Fruit fly (Drosophila melanogaster) whole organism, embryonic: Measurements from ENCODE around the gene CG15014.

Experiments used
- B-H2 ChIP-seq: fragments of 200-800 bp; sonication (Bioruptor generic); optimal IDR thresholded peaks from 2 replicates; lab custom pipeline; 2018; ENCODE audit warnings: missing biosample characterization, mild to moderate bottlenecking, missing genetic modification characterization
- Bteb2 ChIP-seq: fragments of 200-800 bp; sonication (Bioruptor generic); optimal IDR thresholded peaks from 2 replicates; lab custom pipeline; 2016; ENCODE audit warnings: missing biosample characterization, missing genetic modification characterization
- C15 ChIP-seq: fragments of 200-800 bp; sonication (Bioruptor generic); IDR thresholded peaks from 3 replicates; pipeline ENCODE4 v1.3.6; 2022; ENCODE audit warnings: missing biosample characterization, missing genetic modification characterization
- CG11093 ChIP-seq: fragments of 200-800 bp; sonication (Bioruptor generic); IDR thresholded peaks from 3 replicates; pipeline ENCODE4 v1.3.6; 2022; ENCODE audit warnings: missing biosample characterization, missing genetic modification characterization
- CG15269 ChIP-seq: fragments of 200-800 bp; sonication (Bioruptor generic); optimal IDR thresholded peaks from 2 replicates; lab custom pipeline; 2018; ENCODE audit warnings: missing biosample characterization, mild to moderate bottlenecking, missing genetic modification characterization, moderate library complexity
- CG15479 ChIP-seq: fragments of 200-800 bp; sonication (Bioruptor generic); optimal IDR thresholded peaks from 3 replicates; lab custom pipeline; 2019; ENCODE audit warnings: missing biosample characterization, mild to moderate bottlenecking, missing genetic modification characterization, moderate library complexity
- CG15601 ChIP-seq: fragments of 200-800 bp; sonication (Bioruptor generic); optimal IDR thresholded peaks from 3 replicates; lab custom pipeline; 2019; ENCODE audit warnings: missing biosample characterization, mild to moderate bottlenecking, missing genetic modification characterization, moderate library complexity
- CG15696 ChIP-seq: fragments of 200-800 bp; sonication (Bioruptor generic); optimal IDR thresholded peaks from 2 replicates; lab custom pipeline; 2019; ENCODE audit warnings: missing biosample characterization, mild to moderate bottlenecking, missing genetic modification characterization, moderate library complexity
- CG17328 ChIP-seq: fragments of 200-800 bp; sonication (Bioruptor generic); IDR thresholded peaks from 2 replicates; pipeline ENCODE4 v1.3.6; 2022; ENCODE audit warnings: missing biosample characterization, missing genetic modification characterization
- CG17359 ChIP-seq: fragments of 200-800 bp; sonication (Bioruptor generic); optimal IDR thresholded peaks from 3 replicates; lab custom pipeline; 2018; ENCODE audit warnings: missing biosample characterization, mild to moderate bottlenecking, missing genetic modification characterization, moderate library complexity
- CG31224 ChIP-seq: fragments of 200-800 bp; sonication (Bioruptor generic); IDR thresholded peaks from 2 replicates; pipeline ENCODE4 v1.3.6; 2022; ENCODE audit warnings: missing biosample characterization, missing genetic modification characterization
- CG32772 ChIP-seq: fragments of 200-800 bp; sonication (Bioruptor generic); IDR thresholded peaks from 2 replicates; pipeline ENCODE4 v1.3.6; 2022; ENCODE audit warnings: missing biosample characterization, missing genetic modification characterization
- CG4730 ChIP-seq: fragments of 200-800 bp; sonication (Bioruptor generic); IDR thresholded peaks from 2 replicates; pipeline ENCODE4 v1.3.6; 2022; ENCODE audit warnings: missing biosample characterization, missing genetic modification characterization
- CG6813 ChIP-seq: fragments of 200-800 bp; sonication (Bioruptor generic); optimal IDR thresholded peaks from 2 replicates; lab custom pipeline; 2017; ENCODE audit warnings: missing biosample characterization, missing genetic modification characterization, mild to moderate bottlenecking, moderate library complexity, missing genetic modification reagents
- CG7271 ChIP-seq: fragments of 200-800 bp; sonication (Bioruptor generic); optimal IDR thresholded peaks from 2 replicates; lab custom pipeline; 2018; ENCODE audit warnings: missing biosample characterization, mild to moderate bottlenecking, missing genetic modification characterization, moderate library complexity
- CG7928 ChIP-seq: fragments of 200-800 bp; sonication (Bioruptor generic); optimal IDR thresholded peaks from 2 replicates; lab custom pipeline; 2017; ENCODE audit warnings: missing biosample characterization, mild to moderate bottlenecking, missing genetic modification characterization
- CG9215 ChIP-seq: fragments of 200-800 bp; sonication (Bioruptor generic); IDR thresholded peaks from 2 replicates; pipeline ENCODE4 v1.3.6; 2022; ENCODE audit warnings: missing biosample characterization, missing genetic modification characterization
- Dip2 ChIP-seq: fragments of 200-800 bp; sonication (Bioruptor generic); IDR thresholded peaks from 2 replicates; pipeline ENCODE4 v1.3.6; 2022; ENCODE audit warnings: missing biosample characterization, missing genetic modification characterization
- Dll ChIP-seq: fragments of 200-800 bp; sonication (Bioruptor generic); IDR thresholded peaks from 4 replicates; pipeline ENCODE4 v1.3.6; 2022; ENCODE audit warnings: missing biosample characterization, missing genetic modification characterization; ENCODE audit not compliant: partially characterized antibody
- Dp ChIP-seq: fragments of 200-800 bp; sonication (Bioruptor generic); optimal IDR thresholded peaks from 2 replicates; lab custom pipeline; 2018; ENCODE audit warnings: missing biosample characterization, mild to moderate bottlenecking, missing genetic modification characterization, moderate library complexity
- E2f1 ChIP-seq: fragments of 200-800 bp; sonication (Bioruptor generic); IDR thresholded peaks from 2 replicates; pipeline ENCODE4 v1.3.6; 2022; ENCODE audit warnings: missing biosample characterization, missing genetic modification characterization
- Elba2 ChIP-seq: fragments of 200-800 bp; sonication (Bioruptor generic); optimal IDR thresholded peaks from 3 replicates; lab custom pipeline; 2016; ENCODE audit warnings: missing biosample characterization, missing genetic modification characterization
- Lpt ChIP-seq: fragments of >200 bp; optimal IDR thresholded peaks from 2 replicates; lab custom pipeline; 2018; ENCODE audit warnings: missing biosample characterization, missing genetic modification characterization
- Neu2 ChIP-seq: fragments of 200-800 bp; sonication (Bioruptor generic); optimal IDR thresholded peaks from 3 replicates; lab custom pipeline; 2016; ENCODE audit warnings: missing biosample characterization, missing genetic modification characterization, borderline replicate concordance
- Poxn ChIP-seq: fragments of 200-800 bp; sonication (Bioruptor generic); IDR thresholded peaks from 2 replicates; pipeline ENCODE4 v1.3.6; 2022; ENCODE audit warnings: missing biosample characterization, missing genetic modification characterization
- Sox100B ChIP-seq: fragments of 200-800 bp; sonication (Bioruptor generic); optimal IDR thresholded peaks from 3 replicates; lab custom pipeline; 2018; ENCODE audit warnings: missing biosample characterization, mild to moderate bottlenecking, missing genetic modification characterization
- Trl ChIP-seq, 3 experiments: fragments of >200 bp in 2 of 3; fragments of 200-800 bp in 1 of 3; sonication (Bioruptor generic) in 1 of 3; optimal IDR thresholded peaks; 2 replicates in 1 of 3; 3 replicates in 2 of 3; lab custom pipeline; 2016 to 2017; ENCODE audit warnings: missing biosample characterization in 1 of 3, missing genetic modification characterization in 1 of 3
- Usf ChIP-seq: fragments of 200-800 bp; sonication (Bioruptor generic); optimal IDR thresholded peaks from 2 replicates; lab custom pipeline; 2017; ENCODE audit warnings: missing genotype, missing biosample characterization, missing genetic modification characterization
- ash1 ChIP-seq: fragments of 200-800 bp; sonication (Bioruptor generic); optimal IDR thresholded peaks from 2 replicates; lab custom pipeline; 2018; ENCODE audit warnings: missing biosample characterization, mild to moderate bottlenecking, missing genetic modification characterization
- bsh ChIP-seq, 2 experiments: fragments of 200-800 bp; sonication (Bioruptor generic); optimal IDR thresholded peaks; 2 replicates each; lab custom pipeline; 2017 to 2018; ENCODE audit warnings: mild to moderate bottlenecking in 2 of 2, missing biosample characterization in 2 of 2, missing genetic modification characterization in 2 of 2, moderate library complexity in 1 of 2
- chinmo ChIP-seq: fragments of 200-800 bp; sonication (Bioruptor generic); IDR thresholded peaks from 4 replicates; pipeline ENCODE4 v1.3.6; 2022; ENCODE audit warnings: missing biosample characterization, missing genetic modification characterization; ENCODE audit not compliant: partially characterized antibody
- disco-r ChIP-seq: fragments of 200-800 bp; sonication (Bioruptor generic); optimal IDR thresholded peaks from 2 replicates; lab custom pipeline; 2016; ENCODE audit warnings: missing biosample characterization, missing genetic modification characterization
- en ChIP-seq: fragments of 200-800 bp; sonication (Bioruptor generic); optimal IDR thresholded peaks from 2 replicates; lab custom pipeline; 2016; ENCODE audit warnings: missing biosample characterization, missing genetic modification characterization
- eyg ChIP-seq: fragments of 200-800 bp; sonication (Bioruptor generic); optimal IDR thresholded peaks from 3 replicates; lab custom pipeline; 2016; ENCODE audit warnings: missing biosample characterization, missing genetic modification characterization
- gsb-n ChIP-seq: fragments of 200-800 bp; sonication (Bioruptor generic); optimal IDR thresholded peaks from 3 replicates; lab custom pipeline; 2018; ENCODE audit warnings: missing biosample characterization, mild to moderate bottlenecking, missing genetic modification characterization
- jing ChIP-seq: fragments of 200-800 bp; sonication (Bioruptor generic); optimal IDR thresholded peaks from 2 replicates; lab custom pipeline; 2018; ENCODE audit warnings: missing biosample characterization, mild to moderate bottlenecking, missing genetic modification characterization
- sr ChIP-seq: fragments of 200-800 bp; sonication (Bioruptor generic); IDR thresholded peaks from 3 replicates; pipeline ENCODE4 v1.3.6; 2022; ENCODE audit warnings: missing biosample characterization, missing genetic modification characterization
- stwl ChIP-seq: fragments of 200-800 bp; sonication (Bioruptor generic); optimal IDR thresholded peaks from 3 replicates; lab custom pipeline; 2018; ENCODE audit warnings: missing biosample characterization, mild to moderate bottlenecking, missing genetic modification characterization, moderate library complexity
- tap ChIP-seq: fragments of 200-800 bp; optimal IDR thresholded peaks from 3 replicates; lab custom pipeline; 2019; ENCODE audit warnings: missing biosample characterization, mild to moderate bottlenecking, missing genetic modification characterization, moderate library complexity
- tll ChIP-seq, 2 experiments: fragments of 200-800 bp in 1 of 2; fragments of >200 bp in 1 of 2; sonication (Bioruptor generic) in 1 of 2; optimal IDR thresholded peaks; 2 replicates each; lab custom pipeline; 2017 to 2019; ENCODE audit warnings: missing biosample characterization in 2 of 2, missing genetic modification characterization in 2 of 2, mild to moderate bottlenecking in 1 of 2, moderate library complexity in 1 of 2
- yki ChIP-seq: fragments of >200 bp; optimal IDR thresholded peaks from 3 replicates; lab custom pipeline; 2018

The CG15014 gene

DNA sequence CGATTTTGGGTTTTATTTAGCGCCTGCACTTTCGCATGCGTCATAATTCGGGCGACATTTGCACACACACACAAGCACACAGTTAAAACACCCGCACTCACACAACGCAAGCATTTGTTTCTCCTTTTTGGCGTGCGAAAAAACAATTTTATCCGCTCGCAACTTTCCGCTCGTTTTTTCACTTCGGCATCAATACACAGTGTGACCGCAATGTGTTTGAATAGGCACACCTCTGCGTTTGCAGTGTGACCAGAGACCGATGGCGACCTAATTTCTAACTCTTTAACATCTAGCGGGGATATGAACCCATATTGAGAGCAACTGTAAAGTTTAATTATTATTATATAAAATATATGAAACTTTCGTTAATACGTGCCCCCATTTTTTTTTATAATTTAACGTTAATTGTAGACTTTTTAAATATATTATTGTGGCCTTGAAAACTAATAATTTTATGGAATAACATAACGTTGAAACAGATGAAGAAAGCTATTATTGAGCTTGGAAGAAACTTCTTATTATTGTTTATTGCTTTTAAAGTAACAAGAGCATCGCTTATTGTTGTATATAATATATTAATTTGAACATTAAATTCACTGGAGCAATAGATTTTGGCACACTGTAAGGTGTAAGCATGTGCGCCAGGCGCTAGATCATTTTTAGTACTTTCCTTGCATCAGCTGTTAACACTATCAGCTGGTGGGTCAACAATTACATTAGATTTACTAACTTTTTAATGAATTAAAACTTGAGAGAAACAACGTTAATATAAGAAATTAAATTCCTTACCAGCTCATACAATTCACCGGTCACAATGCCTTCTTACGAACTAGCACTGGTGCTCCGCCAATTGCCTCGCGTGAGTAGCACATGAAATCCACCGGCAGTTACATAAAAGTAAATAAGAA, 42.1 kb upstream of the CG15014 start, which contains the start of the genes Cip4 and mRpS6 (continued):
- TF ChIP-seq gsb-n (tag; lab: Kevin White, UChicago) (peak; percentile 63), tap (tag; lab: Kevin White, UChicago) (peak; percentile 71), eyg (GFP tag; lab: Kevin White, UChicago) (no peak), CG7928 (no peak), ash1 (GFP tag; lab: Kevin White, UChicago) (peak; percentile 3), CG11093 (GFP tag; lab: Robert Waterston, UW) (no peak), sr (GFP tag; lab: Robert Waterston, UW) (no peak), Lpt (no peak), tll (GFP tag; optimal IDR thresholded peaks at IDR 0.05; lab: Kevin White, UChicago) (no peak), Dp (GFP tag; lab: Kevin White, UChicago) (peak; percentile 33), Bteb2 (GFP tag; lab: Kevin White, UChicago) (peak; percentile 56), CG4730 (GFP tag; lab: Robert Waterston, UW) (peak; percentile 62), stwl (tag; lab: Kevin White, UChicago) (peak; percentile 39), CG15601 (tag; lab: Kevin White, UChicago) (peak; percentile 81), CG6813 (GFP tag; lab: Kevin White, UChicago) (no peak), CG31224 (GFP tag; lab: Robert Waterston, UW) (peak; percentile 51; the same call in 1 of the 2 replicates), CG15269 (peak; percentile 89), en (no peak), Poxn (GFP tag; lab: Robert Waterston, UW) (peak; percentile 75; the same call in 1 of the 2 replicates), chinmo (peak; percentile 77; the same call in 3 of the 4 replicates), disco-r (no peak), CG17328 (peak; percentile 86), CG9215 (GFP tag; lab: Robert Waterston, UW) (no peak), Dll (GFP tag; lab: Robert Waterston, UW) (peak; percentile 65), CG32772 (peak; percentile 64), C15 (GFP tag; lab: Robert Waterston, UW) (0 out of 3 replicates have a peak, but pooled peaks have one; percentile 55), CG15696 (tag; lab: Kevin White, UChicago) (no peak), B-H2 (GFP tag; lab: Kevin White, UChicago) (peak; percentile 85)

DNA sequence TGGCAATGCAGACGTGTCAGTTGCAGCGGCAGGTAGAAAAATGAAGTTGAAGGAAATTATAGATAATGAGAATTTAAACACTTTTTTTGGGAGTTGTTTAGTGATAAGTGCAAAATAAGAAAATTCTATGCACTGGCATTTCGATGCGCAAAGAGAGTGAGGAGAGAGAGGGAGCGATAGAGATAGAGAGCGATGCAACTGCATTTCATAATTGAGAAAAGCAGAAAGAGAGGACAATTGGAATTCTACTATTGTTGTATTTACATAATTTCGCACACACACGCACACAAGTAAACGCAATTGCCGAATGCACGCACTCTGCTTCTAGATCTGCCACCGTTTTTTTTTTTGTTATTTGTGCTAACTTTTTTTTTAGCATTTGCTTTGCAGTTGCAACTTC, 41.4 kb upstream of the CG15014 start:
- TF ChIP-seq Sox100B, result no peak
- peak; percentile 93 for TF ChIP-seq Elba2 (GFP tag; lab: Kevin White, UChicago)
- peak; percentile 44 for TF ChIP-seq yki (lab: Kevin White, UChicago)
- TF ChIP-seq CG7271 (tag; lab: Kevin White, UChicago), result no peak
- TF ChIP-seq CG17359, result no peak
- TF ChIP-seq CG15479, result peak; percentile 78
- peak; percentile 22 to 71 for TF ChIP-seq Trl (optimal IDR thresholded peaks at IDR 0.05; lab: Kevin White, UChicago)
- no peak for TF ChIP-seq Trl (GFP tag; optimal IDR thresholded peaks at IDR 0.05; lab: Kevin White, UChicago)
- TF ChIP-seq Dip2 (GFP tag; lab: Robert Waterston, UW), result no peak
- TF ChIP-seq bsh (GFP tag; optimal IDR thresholded peaks at IDR 0.05; lab: Kevin White, UChicago), result peak in 1 of 2 experiments; percentile 4
- TF ChIP-seq E2f1 (GFP tag; lab: Robert Waterston, UW), result no peak
- TF ChIP-seq jing, result no peak
- TF ChIP-seq Neu2 (GFP tag; lab: Kevin White, UChicago), result peak; percentile 79
- TF ChIP-seq Usf (GFP tag; lab: Kevin White, UChicago), result no peak
